Fruit fly (Drosophila melanogaster): ENCODE results near the gene Brr2.

Brr2 gene

dm6 chr3L:15977565-15977964 lies 9.9 kb upstream of the Brr2 start (continued):
- TF ChIP-seq CG9876 (GFP tag; optimal IDR thresholded peaks at IDR 0.05) (no peak), danr (GFP tag; IDR thresholded peaks at IDR 0.05) (peak; percentile 31; the same call in 1 of the 2 replicates), MESR4 (GFP tag; optimal IDR thresholded peaks at IDR 0.05) (no peak), ERR (GFP tag; optimal IDR thresholded peaks at IDR 0.05) (no peak), CG12744 (GFP tag; optimal IDR thresholded peaks at IDR 0.05) (no peak), unpg (GFP tag; optimal IDR thresholded peaks at IDR 0.05) (peak; percentile 39), Rfx (GFP tag; IDR thresholded peaks at IDR 0.05) (peak; percentile 79), Hr78 (GFP tag; optimal IDR thresholded peaks at IDR 0.05) (no peak), btn (GFP tag; optimal IDR thresholded peaks at IDR 0.05) (no peak), Antp (GFP tag; optimal IDR thresholded peaks at IDR 0.05) (no peak), D19A (tag; optimal IDR thresholded peaks at IDR 0.05) (no peak), CG6791 (GFP tag; IDR thresholded peaks at IDR 0.05; ENCODE audit: partially characterized antibody) (no peak), sd (tag; optimal IDR thresholded peaks at IDR 0.05) (no peak), shn (GFP tag; optimal IDR thresholded peaks at IDR 0.05) (no peak), vnd (GFP tag; IDR thresholded peaks at IDR 0.05; ENCODE audit: partially characterized antibody) (no peak), gsb (GFP tag; IDR thresholded peaks at IDR 0.05) (peak; percentile 71), ato (GFP tag; IDR thresholded peaks at IDR 0.05; ENCODE audit: partially characterized antibody) (no peak), ash1 (GFP tag; optimal IDR thresholded peaks at IDR 0.05) (no peak), CG7928 (GFP tag; optimal IDR thresholded peaks at IDR 0.05) (no peak), gcm2 (GFP tag; optimal IDR thresholded peaks at IDR 0.05) (no peak), tna (GFP tag; IDR thresholded peaks at IDR 0.05; ENCODE audit: partially characterized antibody) (no peak), tup (GFP tag; optimal IDR thresholded peaks at IDR 0.05) (no peak), CG2116 (GFP tag; optimal IDR thresholded peaks at IDR 0.05) (no peak), luna (GFP tag; optimal IDR thresholded peaks at IDR 0.05) (no peak), z (GFP tag; IDR thresholded peaks at IDR 0.05) (no peak), sob (GFP tag; IDR thresholded peaks at IDR 0.05) (peak; percentile 36; the same call in 1 of the 2 replicates), CG30431 (GFP tag; optimal IDR thresholded peaks at IDR 0.05) (no peak), Hmx (GFP tag; optimal IDR thresholded peaks at IDR 0.05) (no peak), sug (tag; optimal IDR thresholded peaks at IDR 0.05) (no peak), CG6689 (GFP tag; IDR thresholded peaks at IDR 0.05) (peak; percentile 65), CG14050 (GFP tag; IDR thresholded peaks at IDR 0.05) (no peak), Chrac-16 (GFP tag; optimal IDR thresholded peaks at IDR 0.05) (no peak), CG13123 (GFP tag; optimal IDR thresholded peaks at IDR 0.05) (no peak), Bdp1 (GFP tag; optimal IDR thresholded peaks at IDR 0.05) (no peak), ap (GFP tag; IDR thresholded peaks at IDR 0.05) (no peak), CG3065 (GFP tag; optimal IDR thresholded peaks at IDR 0.05) (no peak), HLH4C (GFP tag; IDR thresholded peaks at IDR 0.05; ENCODE audit: partially characterized antibody) (no peak), CrebB (tag; optimal IDR thresholded peaks at IDR 0.05) (no peak), Mad (GFP tag; optimal IDR thresholded peaks at IDR 0.05) (no peak), seq (GFP tag; IDR thresholded peaks at IDR 0.05) (no peak), Aef1 (GFP tag; IDR thresholded peaks at IDR 0.05) (peak; percentile 50), CG9727 (GFP tag; optimal IDR thresholded peaks at IDR 0.05) (peak; percentile 54), nerfin-1 (tag; optimal IDR thresholded peaks at IDR 0.05) (no peak), pzg (GFP tag; optimal IDR thresholded peaks at IDR 0.05) (no peak), scrt (GFP tag; optimal IDR thresholded peaks at IDR 0.05) (peak; percentile 33), Gsc (GFP tag; IDR thresholded peaks at IDR 0.05) (0 out of 2 replicates have a peak, but pooled peaks have one; percentile 22), gem (tag; optimal IDR thresholded peaks at IDR 0.05) (no peak), CG10431 (GFP tag; optimal IDR thresholded peaks at IDR 0.05) (no peak), Optix (GFP tag; IDR thresholded peaks at IDR 0.05) (no peak), CG15514 (GFP tag; optimal IDR thresholded peaks at IDR 0.05) (peak; percentile 51), CG11695 (GFP tag; IDR thresholded peaks at IDR 0.05) (peak; percentile 73), sqz (GFP tag; optimal IDR thresholded peaks at IDR 0.05) (no peak)
